Fruit fly (Drosophila melanogaster) whole organism, pupa: ENCODE data around the gene CG42798.
"Not testable (repeated sequence)": the region's sequence is repeated elsewhere in the genome, so short reads cannot be mapped to it uniquely, and the experiment has no call there.

Experiments
- CG10348 ChIP-seq: fragments of 200-800 bp; sonication (Bioruptor generic); IDR thresholded peaks from 2 replicates; pipeline ENCODE4 v1.3.6; 2022; ENCODE audit warnings: missing biosample characterization, missing genetic modification characterization
- CG12605 ChIP-seq: fragments of 200-800 bp; sonication (Bioruptor generic); IDR thresholded peaks from 2 replicates; pipeline ENCODE4 v1.3.6; 2022; ENCODE audit warnings: missing biosample characterization, missing genetic modification characterization
- CG13204 ChIP-seq: fragments of 200-800 bp; sonication (Bioruptor generic); optimal IDR thresholded peaks from 2 replicates; lab custom pipeline; 2018; ENCODE audit warnings: missing biosample characterization, mild to moderate bottlenecking, missing genetic modification characterization, moderate library complexity
- CG14655 ChIP-seq: fragments of 200-800 bp; sonication (Bioruptor generic); optimal IDR thresholded peaks from 3 replicates; lab custom pipeline; 2017; ENCODE audit warnings: mild to moderate bottlenecking, missing biosample characterization, missing genetic modification reagents, missing genetic modification characterization
- CG15710 ChIP-seq: fragments of 200-800 bp; sonication (Bioruptor generic); optimal IDR thresholded peaks from 2 replicates; lab custom pipeline; 2018; ENCODE audit warnings: missing biosample characterization, mild to moderate bottlenecking, missing genetic modification characterization, moderate library complexity
- CG17806 ChIP-seq: fragments of 200-800 bp; sonication (Bioruptor generic); optimal IDR thresholded peaks from 2 replicates; lab custom pipeline; 2018; ENCODE audit warnings: missing biosample characterization, mild to moderate bottlenecking, missing genetic modification characterization, moderate library complexity
- CG32121 ChIP-seq: fragments of 200-800 bp; sonication (Bioruptor generic); IDR thresholded peaks from 2 replicates; pipeline ENCODE4 v1.3.6; 2022; ENCODE audit warnings: missing biosample characterization, missing genetic modification characterization
- CG34367 ChIP-seq: fragments of 200-800 bp; sonication (Bioruptor generic); optimal IDR thresholded peaks from 2 replicates; lab custom pipeline; 2018; ENCODE audit warnings: missing biosample characterization, mild to moderate bottlenecking, missing genetic modification characterization
- CG4496 ChIP-seq: fragments of 200-800 bp; sonication (Bioruptor generic); IDR thresholded peaks from 3 replicates; pipeline ENCODE4 v1.3.6; 2022; ENCODE audit warnings: missing biosample characterization, missing genetic modification characterization
- CG8159 ChIP-seq: fragments of 200-800 bp; sonication (Bioruptor generic); optimal IDR thresholded peaks from 3 replicates; lab custom pipeline; 2018; ENCODE audit warnings: missing biosample characterization, mild to moderate bottlenecking, missing genetic modification characterization, moderate library complexity
- CG8301 ChIP-seq: fragments of 200-800 bp; sonication (Bioruptor generic); optimal IDR thresholded peaks from 2 replicates; lab custom pipeline; 2018; ENCODE audit warnings: missing biosample characterization, mild to moderate bottlenecking, missing genetic modification characterization
- CG9948 ChIP-seq: fragments of 200-800 bp; sonication (Bioruptor generic); optimal IDR thresholded peaks from 2 replicates; lab custom pipeline; 2018; ENCODE audit warnings: missing biosample characterization, mild to moderate bottlenecking, missing genetic modification characterization, moderate library complexity
- D1 ChIP-seq: fragments of 200-800 bp; sonication (Bioruptor generic); optimal IDR thresholded peaks from 2 replicates; lab custom pipeline; 2018; ENCODE audit warnings: missing biosample characterization, mild to moderate bottlenecking, missing genetic modification characterization, moderate library complexity
- EcR ChIP-seq: fragments of 200-800 bp; sonication (Bioruptor generic); optimal IDR thresholded peaks from 3 replicates; lab custom pipeline; 2019; ENCODE audit warnings: missing biosample characterization, missing genetic modification characterization, mild to moderate bottlenecking, moderate library complexity, missing genetic modification reagents
- Ets98B ChIP-seq: fragments of 200-800 bp; sonication (Bioruptor generic); IDR thresholded peaks from 2 replicates; pipeline ENCODE4 v1.3.6; 2022; ENCODE audit warnings: missing biosample characterization, missing genetic modification characterization
- Pif1A ChIP-seq: fragments of 200-800 bp; sonication (Bioruptor generic); optimal IDR thresholded peaks from 3 replicates; lab custom pipeline; 2016; ENCODE audit warnings: missing biosample characterization, missing genetic modification characterization
- Pif1B ChIP-seq: fragments of 200-800 bp; sonication (Bioruptor generic); optimal IDR thresholded peaks from 3 replicates; lab custom pipeline; 2016; ENCODE audit warnings: missing biosample characterization, missing genetic modification characterization
- Snoo ChIP-seq: fragments of 200-800 bp; sonication (Bioruptor generic); optimal IDR thresholded peaks from 3 replicates; lab custom pipeline; 2017; ENCODE audit warnings: missing biosample characterization, mild to moderate bottlenecking, missing genetic modification characterization, inconsistent platforms
- fd96Ca ChIP-seq: fragments of 200-800 bp; sonication (Bioruptor generic); IDR thresholded peaks from 3 replicates; pipeline ENCODE4 v1.3.6; 2022; ENCODE audit warnings: missing biosample characterization, missing genetic modification characterization
- gl ChIP-seq: fragments of 200-800 bp; sonication (Bioruptor generic); optimal IDR thresholded peaks from 2 replicates; lab custom pipeline; 2018; ENCODE audit warnings: missing biosample characterization, mild to moderate bottlenecking, missing genetic modification characterization
- rn ChIP-seq: fragments of 200-800 bp; sonication (Bioruptor generic); IDR thresholded peaks from 2 replicates; pipeline ENCODE4 v1.3.6; 2022; ENCODE audit warnings: missing biosample characterization, missing genetic modification characterization

CG42798 gene

DNA sequence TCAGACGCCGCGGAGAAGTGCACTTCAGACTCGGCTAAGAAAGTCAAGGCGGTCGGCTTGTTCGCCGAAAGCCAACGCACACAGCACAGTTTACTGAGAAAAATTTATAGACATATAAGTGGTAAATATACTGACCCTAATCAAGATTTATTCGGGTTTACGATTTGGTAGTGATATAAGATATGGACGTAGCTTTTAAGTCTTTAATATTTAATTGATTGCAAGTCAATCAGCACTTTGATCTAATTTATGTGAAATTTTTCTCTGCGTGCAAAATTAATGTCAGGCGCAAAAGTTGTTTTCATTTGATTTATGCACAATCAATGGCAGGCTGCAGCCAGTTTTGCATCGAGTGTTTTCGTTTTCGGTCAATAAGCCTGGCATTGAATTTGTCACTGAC is 24.0 kb downstream of the CG42798 start:
- no peak for TF ChIP-seq D1 (tag; lab: Kevin White, UChicago)
- TF ChIP-seq CG8301 (tag; lab: Kevin White, UChicago), result peak; percentile 58
- TF ChIP-seq CG14655 (GFP tag; lab: Kevin White, UChicago), result peak; percentile 41
- no peak for TF ChIP-seq EcR
- TF ChIP-seq CG10348, result no peak
- TF ChIP-seq CG32121 (GFP tag; lab: Robert Waterston, UW), result peak; percentile 60
- no peak for TF ChIP-seq CG8159 (tag; lab: Kevin White, UChicago)
- TF ChIP-seq Ets98B, result peak; percentile 64
- no peak for TF ChIP-seq gl (tag; lab: Kevin White, UChicago)
- no peak for TF ChIP-seq CG34367 (tag; lab: Kevin White, UChicago)
- TF ChIP-seq fd96Ca, result no peak; the same call in 2 of the 3 replicates
- TF ChIP-seq CG15710, result no peak
- TF ChIP-seq CG4496 (GFP tag; lab: Robert Waterston, UW), result peak; percentile 74; the same call in 2 of the 3 replicates
- no peak for TF ChIP-seq CG13204 (GFP tag; lab: Kevin White, UChicago)
- no peak for TF ChIP-seq Pif1B (GFP tag; lab: Kevin White, UChicago)
- no peak for TF ChIP-seq CG17806
- no peak for TF ChIP-seq Pif1A (GFP tag; lab: Kevin White, UChicago)
- TF ChIP-seq Snoo (tag; lab: Kevin White, UChicago), result no peak
- no peak for TF ChIP-seq CG12605 (GFP tag; lab: Robert Waterston, UW)
- no peak for TF ChIP-seq CG9948
- TF ChIP-seq rn (GFP tag; lab: Robert Waterston, UW), result no peak

DNA sequence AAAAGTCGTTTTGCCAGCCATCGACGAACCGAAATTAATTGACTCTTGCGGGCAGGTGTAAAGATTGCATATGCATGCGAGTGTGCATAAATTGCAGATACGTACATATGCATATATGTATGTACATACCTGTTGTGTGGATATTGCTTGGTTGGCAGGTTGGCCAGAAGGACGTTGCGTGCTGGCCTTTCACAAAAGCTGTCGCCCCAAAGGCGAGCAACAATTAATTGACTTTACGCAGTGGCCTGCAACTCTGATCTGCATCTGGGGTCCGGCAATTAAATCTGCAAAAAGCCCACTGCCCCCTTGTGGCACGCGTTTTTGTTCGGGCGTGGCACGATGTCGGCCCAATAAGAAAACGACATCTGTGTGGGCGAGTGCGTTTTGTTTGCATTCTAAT is 26.6 kb downstream of the CG42798 start:
- TF ChIP-seq CG12605 (GFP tag; lab: Robert Waterston, UW), result no peak
- no peak for TF ChIP-seq CG32121 (GFP tag; lab: Robert Waterston, UW)

DNA sequence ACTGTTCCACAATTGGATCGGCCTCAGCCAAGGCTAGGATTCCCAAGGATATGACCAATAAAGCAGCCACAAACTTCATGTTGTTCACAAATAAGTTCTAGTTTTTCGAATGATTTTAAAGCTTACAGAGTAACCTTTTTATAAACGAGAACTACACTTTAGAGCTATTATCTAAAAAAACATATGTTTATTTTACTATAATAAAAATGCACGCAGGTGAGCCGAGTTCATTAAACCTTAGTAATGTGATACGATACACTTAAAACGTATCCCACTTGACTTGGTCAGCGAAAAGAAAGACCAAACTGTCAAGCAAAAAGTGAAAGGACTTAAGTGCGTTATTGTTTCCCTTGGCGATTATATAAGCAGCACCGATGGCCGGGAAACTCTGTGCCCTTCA is 27.9 kb downstream of the CG42798 start, which contains the start of gene CG44090:
Gene CG44090 (minus strand): TSS at position 101 of the 400 bp plus-strand sequence.
- TF ChIP-seq D1 (tag; lab: Kevin White, UChicago) (no peak), CG12605 (GFP tag; lab: Robert Waterston, UW) (no peak), Pif1A (GFP tag; lab: Kevin White, UChicago) (no peak), CG34367 (tag; lab: Kevin White, UChicago) (no peak), CG32121 (GFP tag; lab: Robert Waterston, UW) (no peak), rn (GFP tag; lab: Robert Waterston, UW) (no peak), gl (tag; lab: Kevin White, UChicago) (no peak), fd96Ca (no peak), CG10348 (no peak), CG13204 (GFP tag; lab: Kevin White, UChicago) (no peak), CG8159 (tag; lab: Kevin White, UChicago) (no peak), Pif1B (GFP tag; lab: Kevin White, UChicago) (no peak), Snoo (tag; lab: Kevin White, UChicago) (no peak), CG17806 (no peak), CG15710 (no peak)

DNA sequence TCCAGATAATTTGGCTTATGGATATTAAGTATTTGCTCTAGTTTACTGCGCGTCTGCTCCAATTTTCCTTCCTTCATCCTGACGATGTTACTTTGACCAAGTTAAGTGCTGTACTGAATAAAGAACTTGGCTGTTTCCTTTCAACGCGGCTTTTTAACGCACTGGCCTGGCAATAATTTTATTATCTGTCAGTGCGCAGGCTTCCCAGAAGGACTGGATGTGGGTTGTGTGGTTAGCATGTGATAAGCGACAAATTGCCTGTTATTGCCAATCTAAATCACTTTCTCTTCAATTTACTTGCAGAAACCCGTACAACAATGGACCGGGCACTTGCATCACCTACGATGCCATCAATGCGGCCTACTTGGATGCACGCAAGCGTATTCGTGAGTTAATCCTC is 34.1 kb downstream of the CG42798 start, which contains the start of gene CG14331:
Gene CG14331 (minus strand): TSS at position 101 of the 400 bp plus-strand sequence.
- TF ChIP-seq Pif1A (GFP tag; lab: Kevin White, UChicago) (no peak), CG10348 (no peak)

DNA sequence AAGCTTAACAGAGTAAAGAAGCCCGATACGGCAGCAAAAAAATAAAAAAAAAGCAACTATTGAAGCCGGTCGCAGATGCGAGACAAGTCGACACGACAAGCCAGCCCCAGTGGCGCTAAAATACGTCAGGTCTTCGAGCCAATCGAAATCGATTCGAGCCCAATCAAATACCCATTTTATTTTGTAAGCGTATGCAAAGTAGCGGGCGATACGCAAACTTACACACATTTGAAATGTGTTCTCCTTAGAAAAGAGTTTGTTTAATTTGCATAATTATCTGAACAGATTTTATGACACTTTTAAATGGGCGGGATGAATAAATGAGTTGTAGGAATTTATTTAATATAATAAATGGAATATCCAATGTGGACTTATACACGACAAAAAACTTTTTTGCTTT is 41.1 kb downstream of the CG42798 start:
- TF ChIP-seq fd96Ca, result no peak
- TF ChIP-seq CG32121 (GFP tag; lab: Robert Waterston, UW), result no peak
- TF ChIP-seq CG9948, result no peak
- no peak for TF ChIP-seq Ets98B
- TF ChIP-seq CG34367 (tag; lab: Kevin White, UChicago), result no peak
- TF ChIP-seq CG13204 (GFP tag; lab: Kevin White, UChicago), result no peak
- no peak for TF ChIP-seq CG8159 (tag; lab: Kevin White, UChicago)
- no peak for TF ChIP-seq CG4496 (GFP tag; lab: Robert Waterston, UW)

DNA sequence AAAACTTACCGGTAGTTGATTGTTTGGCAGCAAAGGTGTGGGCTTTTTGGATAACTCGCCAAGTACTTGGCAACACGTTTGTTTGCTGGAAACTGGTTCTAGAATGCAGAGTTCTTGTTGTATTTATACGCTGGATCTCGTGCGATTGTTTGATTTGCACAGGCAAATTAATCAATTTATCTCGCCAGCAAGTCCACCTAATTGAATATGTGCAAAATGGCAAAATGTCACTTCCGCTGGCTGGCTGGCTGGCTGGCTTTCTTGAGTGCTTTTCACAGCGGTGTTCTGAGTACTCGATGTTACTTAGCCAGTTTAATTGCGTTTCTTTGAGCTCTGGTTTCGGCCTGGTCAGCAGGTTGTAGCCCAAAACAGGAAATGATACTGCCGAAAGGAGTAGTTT is 42.3 kb downstream of the CG42798 start, which contains the start of gene Eh:
Gene Eh (minus strand): TSS at position 101 of the 400 bp plus-strand sequence.
- no peak for TF ChIP-seq CG14655 (GFP tag; lab: Kevin White, UChicago)
- TF ChIP-seq CG32121 (GFP tag; lab: Robert Waterston, UW), result no peak
- TF ChIP-seq CG4496 (GFP tag; lab: Robert Waterston, UW), result no peak
- TF ChIP-seq CG10348, result no peak

DNA sequence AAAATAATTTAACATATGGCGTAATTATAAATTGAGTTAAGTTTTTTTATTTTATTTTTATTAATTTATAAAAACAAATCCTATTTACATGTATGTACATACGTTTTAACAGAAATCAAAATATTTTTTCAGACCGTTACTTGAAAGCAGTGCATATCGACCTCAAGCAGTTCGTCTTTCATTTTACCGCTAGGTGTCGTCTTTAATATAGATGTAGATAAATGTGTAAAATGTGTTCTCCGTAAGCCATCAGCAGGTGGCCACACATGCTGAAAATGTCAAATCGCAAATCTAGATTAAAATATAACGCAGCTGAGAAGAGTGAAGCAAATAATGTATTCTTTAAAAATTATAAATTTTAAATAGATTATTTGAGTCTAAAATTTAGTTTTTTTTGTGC is 42.9 kb downstream of the CG42798 start:
- no peak for TF ChIP-seq CG17806
- TF ChIP-seq D1 (tag; lab: Kevin White, UChicago), result peak; percentile 86
- TF ChIP-seq Pif1A (GFP tag; lab: Kevin White, UChicago), result no peak
- TF ChIP-seq fd96Ca, result no peak

DNA sequence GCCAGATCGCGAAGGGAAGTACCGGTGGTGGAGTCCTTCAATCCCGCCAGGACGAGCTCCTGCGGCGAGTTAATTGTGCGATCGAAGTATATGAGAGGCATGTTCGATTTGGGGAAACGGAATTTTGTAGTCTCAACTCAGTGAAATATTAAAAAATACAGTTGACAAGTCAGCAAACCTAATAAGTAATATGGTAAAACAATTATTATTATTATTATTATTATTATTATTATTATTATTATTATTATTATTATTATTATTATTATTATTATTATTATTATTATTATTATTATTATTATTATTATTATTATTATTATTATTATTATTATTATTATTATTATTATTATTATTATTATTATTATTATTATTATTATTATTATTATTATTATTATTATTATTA is 50.2 kb downstream of the CG42798 start, which contains the start of gene CG14330:
Gene CG14330 (minus strand): TSS at position 101 of the 400 bp plus-strand sequence.
- TF ChIP-seq Pif1B (GFP tag; lab: Kevin White, UChicago); Snoo (tag; lab: Kevin White, UChicago); Ets98B: not testable (repeated sequence)
